Worm (Caenorhabditis elegans): ENCODE results near the gene K02C4.2.
A peak's percentile ranks its signal among the peaks of the same experiment; 100 is the strongest.

The K02C4.2 gene

DNA sequence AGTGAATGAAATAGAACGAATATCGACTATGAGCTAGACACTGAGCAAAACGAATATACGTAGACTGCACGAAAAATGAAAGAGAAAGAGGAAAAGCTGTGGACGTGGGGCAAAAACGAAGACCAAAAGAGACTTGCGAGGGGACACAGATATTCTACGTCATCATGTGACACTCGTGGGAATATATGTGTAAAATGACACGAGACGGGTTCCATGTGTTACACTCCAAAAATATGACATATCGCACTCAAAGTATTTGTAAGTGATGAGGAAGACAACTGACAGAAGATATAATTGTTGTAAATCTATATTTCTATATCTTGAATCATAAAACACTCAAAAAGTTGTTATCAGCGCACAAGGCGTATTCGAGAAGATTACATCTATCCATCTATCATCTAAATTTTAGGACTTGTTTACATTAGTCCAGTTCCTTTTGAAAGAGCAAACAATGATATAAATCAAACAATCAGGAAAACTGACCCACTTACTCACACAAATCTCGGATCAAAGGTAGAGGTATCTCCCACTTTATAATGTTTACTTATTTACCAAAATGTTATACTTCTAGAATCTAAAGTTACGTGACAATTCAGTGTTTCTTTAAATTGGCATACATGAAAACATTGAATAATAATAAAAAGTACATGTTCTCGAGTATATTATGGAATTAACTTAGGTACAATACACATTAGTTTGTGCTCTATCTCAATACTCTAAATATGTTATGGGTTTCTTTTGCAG is 3.6 kb upstream of the K02C4.2 start (continued):
- TF ChIP-seq rbr-2 (tag; optimal IDR thresholded peaks at IDR 0.05) (peak; percentile 38), ctbp-1 (GFP tag; IDR thresholded peaks at IDR 0.05) (peak; percentile 73; the same call in 1 of the 2 replicates), lsy-2 (tag; optimal IDR thresholded peaks at IDR 0.05) (peak in 1 of 2 experiments; percentile 66)

DNA sequence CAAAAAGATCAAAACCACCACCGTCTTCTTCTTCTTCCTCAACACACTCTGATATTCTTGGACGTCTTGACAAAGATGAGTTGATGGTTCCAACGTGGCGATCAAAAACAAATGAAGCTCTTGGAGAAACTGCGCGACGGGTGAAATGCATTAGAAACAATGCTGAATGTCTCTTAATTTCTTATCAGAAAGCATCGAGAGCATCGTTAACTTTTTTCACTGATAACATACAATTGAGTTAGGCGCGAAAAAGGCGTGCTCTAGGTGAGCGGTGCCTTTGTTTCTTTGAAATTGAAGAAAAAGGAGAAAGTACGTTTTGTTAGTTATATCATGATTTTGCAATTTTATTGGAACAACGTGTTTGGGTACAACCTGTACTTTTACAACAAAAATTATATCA is 2.3 kb upstream of the K02C4.2 start, which contains the start of gene gpcp-2:
gpcp-2 (minus strand) TSS at position 153 of the 400 bp plus-strand sequence.
- TF ChIP-seq ceh-62 (tag; optimal IDR thresholded peaks at IDR 0.05): no peak
- peak; percentile 48 for TF ChIP-seq dve-1 (tag; optimal IDR thresholded peaks at IDR 0.05; ENCODE audit: insufficient read depth)
- no peak for TF ChIP-seq daf-16 (GFP tag; optimal IDR thresholded peaks at IDR 0.05)
- TF ChIP-seq daf-16 (tag; optimal IDR thresholded peaks at IDR 0.05): peak; percentile 29
- TF ChIP-seq lsy-2 (tag; optimal IDR thresholded peaks at IDR 0.05): no peak
- TF ChIP-seq nhr-41 (GFP tag; IDR thresholded peaks at IDR 0.05): no peak
- TF ChIP-seq lin-29 (GFP tag; IDR thresholded peaks at IDR 0.05): no peak
- TF ChIP-seq hlh-30 (tag; optimal IDR thresholded peaks at IDR 0.05; ENCODE audit: insufficient read depth): no peak
- TF ChIP-seq dmd-8 (GFP tag; IDR thresholded peaks at IDR 0.05): no peak
- no peak for TF ChIP-seq ZK546.5 (tag; optimal IDR thresholded peaks at IDR 0.05)
- no peak for TF ChIP-seq hif-1 (tag; optimal IDR thresholded peaks at IDR 0.05)
- TF ChIP-seq attf-4 (tag; optimal IDR thresholded peaks at IDR 0.05): no peak
- no peak for TF ChIP-seq Y75B8A.6 (GFP tag; IDR thresholded peaks at IDR 0.05)
- TF ChIP-seq pqm-1 (tag; optimal IDR thresholded peaks at IDR 0.05): peak; percentile 66
- peak; percentile 45 for TF ChIP-seq dmd-6 (GFP tag; IDR thresholded peaks at IDR 0.05)
- no peak for TF ChIP-seq D1046.2 (GFP tag; IDR thresholded peaks at IDR 0.05)

- TF ChIP-seq ZK546.5 (tag; optimal IDR thresholded peaks at IDR 0.05) (no peak), nhr-11 (tag; optimal IDR thresholded peaks at IDR 0.05) (no peak), madf-5 (GFP tag; IDR thresholded peaks at IDR 0.05) (no peak), dve-1 (tag; optimal IDR thresholded peaks at IDR 0.05; ENCODE audit: insufficient read depth) (peak; percentile 77), unc-130 (GFP tag; optimal IDR thresholded peaks at IDR 0.05) (no peak), hlh-30 (tag; optimal IDR thresholded peaks at IDR 0.05; ENCODE audit: insufficient read depth) (peak; percentile 2), R02D3.7 (tag; optimal IDR thresholded peaks at IDR 0.05) (no peak), lin-39 (tag; optimal IDR thresholded peaks at IDR 0.05) (no peak), nhr-48 (tag; optimal IDR thresholded peaks at IDR 0.05) (no peak), daf-19 (GFP tag; conservative IDR thresholded peaks at IDR 0.05) (no peak), lir-3 (tag; optimal IDR thresholded peaks at IDR 0.05) (no peak), egl-43 (GFP tag; IDR thresholded peaks at IDR 0.05) (no peak), lin-15B (tag; optimal IDR thresholded peaks at IDR 0.05) (no peak), nhr-76 (tag; optimal IDR thresholded peaks at IDR 0.05) (no peak), ama-1 (optimal IDR thresholded peaks at IDR 0.05) (no peak), nhr-237 (tag; optimal IDR thresholded peaks at IDR 0.05) (no peak), lin-38 (GFP tag; IDR thresholded peaks at IDR 0.05) (no peak), saeg-2 (GFP tag; IDR thresholded peaks at IDR 0.05) (no peak), nhr-102 (tag; optimal IDR thresholded peaks at IDR 0.05) (no peak), F10B5.3 (tag; optimal IDR thresholded peaks at IDR 0.05) (no peak), nhr-28 (tag; optimal IDR thresholded peaks at IDR 0.05) (peak; percentile 7), pha-4 (GFP tag; IDR thresholded peaks at IDR 0.05) (no peak), pha-4 (tag; optimal IDR thresholded peaks at IDR 0.05) (no peak), nhr-111 (GFP tag; optimal IDR thresholded peaks at IDR 0.05) (no peak), fos-1 (tag; optimal IDR thresholded peaks at IDR 0.05) (no peak), arid-1 (GFP tag; conservative IDR thresholded peaks at IDR 0.05) (no peak), Y105C5A.15 (GFP tag; IDR thresholded peaks at IDR 0.05) (no peak), madf-9 (GFP tag; conservative IDR thresholded peaks at IDR 0.05) (no peak), daf-16 (GFP tag; optimal IDR thresholded peaks at IDR 0.05) (no peak), daf-16 (tag; optimal IDR thresholded peaks at IDR 0.05) (peak; percentile 91), php-3 (GFP tag; IDR thresholded peaks at IDR 0.05) (0 out of 2 replicates have a peak, but pooled peaks have one; percentile 31), daf-12 (tag; optimal IDR thresholded peaks at IDR 0.05) (no peak), zip-11 (GFP tag; IDR thresholded peaks at IDR 0.05) (no peak), ctbp-1 (GFP tag; IDR thresholded peaks at IDR 0.05) (no peak), F49E8.2 (tag; optimal IDR thresholded peaks at IDR 0.05; ENCODE audit: borderline replicate concordance) (no peak)
Observed at ce11 chrII:8074058-8074457, 1.5 kb upstream of the K02C4.2 start.
